Fruit fly (Drosophila melanogaster) whole organism, pupa: Measurements from ENCODE around the gene CG15543.

ENCODE experiments used
- CG14655 ChIP-seq: fragments of 200-800 bp; sonication (Bioruptor generic); optimal IDR thresholded peaks from 3 replicates; lab custom pipeline; 2017; ENCODE audit warnings: mild to moderate bottlenecking, missing biosample characterization, missing genetic modification reagents, missing genetic modification characterization
- CG32121 ChIP-seq: fragments of 200-800 bp; sonication (Bioruptor generic); IDR thresholded peaks from 2 replicates; pipeline ENCODE4 v1.3.6; 2022; ENCODE audit warnings: missing biosample characterization, missing genetic modification characterization
- CG34367 ChIP-seq: fragments of 200-800 bp; sonication (Bioruptor generic); optimal IDR thresholded peaks from 2 replicates; lab custom pipeline; 2018; ENCODE audit warnings: missing biosample characterization, mild to moderate bottlenecking, missing genetic modification characterization
- D1 ChIP-seq: fragments of 200-800 bp; sonication (Bioruptor generic); optimal IDR thresholded peaks from 2 replicates; lab custom pipeline; 2018; ENCODE audit warnings: missing biosample characterization, mild to moderate bottlenecking, missing genetic modification characterization, moderate library complexity
- EcR ChIP-seq: fragments of 200-800 bp; sonication (Bioruptor generic); optimal IDR thresholded peaks from 3 replicates; lab custom pipeline; 2019; ENCODE audit warnings: missing biosample characterization, missing genetic modification characterization, mild to moderate bottlenecking, moderate library complexity, missing genetic modification reagents
- Ets98B ChIP-seq: fragments of 200-800 bp; sonication (Bioruptor generic); IDR thresholded peaks from 2 replicates; pipeline ENCODE4 v1.3.6; 2022; ENCODE audit warnings: missing biosample characterization, missing genetic modification characterization
- Snoo ChIP-seq: fragments of 200-800 bp; sonication (Bioruptor generic); optimal IDR thresholded peaks from 3 replicates; lab custom pipeline; 2017; ENCODE audit warnings: missing biosample characterization, mild to moderate bottlenecking, missing genetic modification characterization, inconsistent platforms
- fd96Ca ChIP-seq: fragments of 200-800 bp; sonication (Bioruptor generic); IDR thresholded peaks from 3 replicates; pipeline ENCODE4 v1.3.6; 2022; ENCODE audit warnings: missing biosample characterization, missing genetic modification characterization

dm6 chr3R:30765306-30766033 lies 22.8 kb downstream of the CG15543 start, which contains the start of gene zfh1:
- TF ChIP-seq CG14655 (GFP tag; lab: Kevin White, UChicago) (no peak), EcR (GFP tag; lab: Kevin White, UChicago) (peak; percentile 75), CG34367 (tag; lab: Kevin White, UChicago) (no peak), fd96Ca (no peak), CG32121 (GFP tag; lab: Robert Waterston, UW) (peak; percentile 62), D1 (tag; lab: Kevin White, UChicago) (no peak), Ets98B (peak; percentile 34; the same call in 1 of the 2 replicates), Snoo (no peak)
